Fruit fly (Drosophila melanogaster): ENCODE data around the gene Dhfr.

Gene Dhfr

dm6 chr3R:16524178-16524577, 43.2 kb downstream of the Dhfr start (continued):
- peak; percentile 64 for TF ChIP-seq onecut (GFP tag; IDR thresholded peaks at IDR 0.05)
- TF ChIP-seq zen2 (GFP tag; IDR thresholded peaks at IDR 0.05; ENCODE audit: partially characterized antibody) = no peak
- no peak for TF ChIP-seq Kr (GFP tag; optimal IDR thresholded peaks at IDR 0.05)
- no peak for TF ChIP-seq CG3838 (GFP tag; optimal IDR thresholded peaks at IDR 0.05)
- TF ChIP-seq CG2116 (GFP tag; optimal IDR thresholded peaks at IDR 0.05) = no peak
- no peak for TF ChIP-seq CG1832 (GFP tag; optimal IDR thresholded peaks at IDR 0.05)
- peak; percentile 64; the same call in 2 of the 3 replicates for TF ChIP-seq H15 (GFP tag; IDR thresholded peaks at IDR 0.05)
- TF ChIP-seq zf30C (GFP tag; optimal IDR thresholded peaks at IDR 0.05) = peak; percentile 10
- TF ChIP-seq Deaf1 (tag; optimal IDR thresholded peaks at IDR 0.05) = peak; percentile 55
- peak; percentile 92 for TF ChIP-seq CG2712 (tag; optimal IDR thresholded peaks at IDR 0.05)
- no peak for TF ChIP-seq CG11723 (GFP tag; optimal IDR thresholded peaks at IDR 0.05)
- no peak for TF ChIP-seq CG16815 (GFP tag; optimal IDR thresholded peaks at IDR 0.05)
- TF ChIP-seq Doc2 (GFP tag; IDR thresholded peaks at IDR 0.05) = no peak
- no peak for TF ChIP-seq CG4707 (GFP tag; optimal IDR thresholded peaks at IDR 0.05)
- TF ChIP-seq CG17385 (GFP tag; optimal IDR thresholded peaks at IDR 0.05) = peak; percentile 11
- TF ChIP-seq dimm (GFP tag; IDR thresholded peaks at IDR 0.05) = peak; percentile 55; the same call in 1 of the 2 replicates
- peak; percentile 66; the same call in 2 of the 3 replicates for TF ChIP-seq CG34422 (GFP tag; IDR thresholded peaks at IDR 0.05)
- TF ChIP-seq Aef1 (GFP tag; IDR thresholded peaks at IDR 0.05) = peak; percentile 44; the same call in 2 of the 3 replicates
- TF ChIP-seq CG1603 (tag; optimal IDR thresholded peaks at IDR 0.05) = peak; percentile 50
- TF ChIP-seq CG6791 (GFP tag; IDR thresholded peaks at IDR 0.05; ENCODE audit: partially characterized antibody) = no peak
- no peak for TF ChIP-seq corto (GFP tag; optimal IDR thresholded peaks at IDR 0.05)
- TF ChIP-seq gcm (GFP tag; optimal IDR thresholded peaks at IDR 0.05) = peak; percentile 69
- peak; percentile 65; the same call in 1 of the 2 replicates for TF ChIP-seq seq (GFP tag; IDR thresholded peaks at IDR 0.05)
- no peak for TF ChIP-seq klu (GFP tag; IDR thresholded peaks at IDR 0.05)
- TF ChIP-seq Dip2 (GFP tag; IDR thresholded peaks at IDR 0.05) = no peak
- TF ChIP-seq Hr51 (GFP tag; optimal IDR thresholded peaks at IDR 0.05) = peak in 1 of 2 experiments; percentile 66
- TF ChIP-seq kah (GFP tag; optimal IDR thresholded peaks at IDR 0.05) = peak; percentile 49
- peak; percentile 68 for TF ChIP-seq CG12391 (tag; optimal IDR thresholded peaks at IDR 0.05)
- TF ChIP-seq CG32767 (GFP tag; IDR thresholded peaks at IDR 0.05) = peak; percentile 72
- TF ChIP-seq so (GFP tag; IDR thresholded peaks at IDR 0.05) = peak; percentile 83
- TF ChIP-seq CG17359 (tag; optimal IDR thresholded peaks at IDR 0.05) = peak; percentile 85
- TF ChIP-seq CG3163 (GFP tag; optimal IDR thresholded peaks at IDR 0.05) = no peak
- TF ChIP-seq Bdp1 (GFP tag; optimal IDR thresholded peaks at IDR 0.05) = no peak
- peak; percentile 34 for TF ChIP-seq CG15269 (tag; optimal IDR thresholded peaks at IDR 0.05)
- no peak for TF ChIP-seq CG11456 (GFP tag; IDR thresholded peaks at IDR 0.05)
- no peak for TF ChIP-seq CG13894 (tag; optimal IDR thresholded peaks at IDR 0.05)
- no peak for TF ChIP-seq crc (GFP tag; optimal IDR thresholded peaks at IDR 0.05)
- TF ChIP-seq Max (GFP tag; optimal IDR thresholded peaks at IDR 0.05) = peak; percentile 40
- no peak for TF ChIP-seq CG3847 (GFP tag; IDR thresholded peaks at IDR 0.05)
- TF ChIP-seq CG2202 (tag; optimal IDR thresholded peaks at IDR 0.05) = no peak
- no peak for TF ChIP-seq psq (GFP tag; optimal IDR thresholded peaks at IDR 0.05)
- no peak for TF ChIP-seq hth (optimal IDR thresholded peaks at IDR 0.05)
- peak; percentile 5 for TF ChIP-seq jumu (GFP tag; optimal IDR thresholded peaks at IDR 0.05)
- TF ChIP-seq CG4328 (GFP tag; optimal IDR thresholded peaks at IDR 0.05) = peak; percentile 11
- no peak for TF ChIP-seq Dp (GFP tag; optimal IDR thresholded peaks at IDR 0.05)
- peak; percentile 43; the same call in 1 of the 2 replicates for TF ChIP-seq ssp (GFP tag; IDR thresholded peaks at IDR 0.05)
- TF ChIP-seq schlank (tag; optimal IDR thresholded peaks at IDR 0.05) = no peak
- no peak for TF ChIP-seq disco-r (GFP tag; optimal IDR thresholded peaks at IDR 0.05)
- TF ChIP-seq Ets97D (GFP tag; optimal IDR thresholded peaks at IDR 0.05) = no peak
- no peak for TF ChIP-seq CG10543 (GFP tag; optimal IDR thresholded peaks at IDR 0.05)
- TF ChIP-seq esg (GFP tag; conservative IDR thresholded peaks at IDR 0.05) = peak; percentile 74
